Fruit fly (Drosophila melanogaster) whole organism, embryonic: ENCODE results near the gene Unc-115a.

Source experiments
- Ada2b ChIP-seq: fragments of 200-800 bp; sonication (Bioruptor generic); IDR thresholded peaks from 2 replicates; pipeline ENCODE4 v1.3.6; 2022; ENCODE audit warnings: missing biosample characterization, missing genetic modification characterization
- B-H1 ChIP-seq: fragments of 200-800 bp; sonication (Bioruptor generic); IDR thresholded peaks from 3 replicates; pipeline ENCODE4 v1.3.6; 2022; ENCODE audit warnings: missing biosample characterization, missing genetic modification characterization
- B-H2 ChIP-seq: fragments of 200-800 bp; sonication (Bioruptor generic); optimal IDR thresholded peaks from 2 replicates; lab custom pipeline; 2018; ENCODE audit warnings: missing biosample characterization, mild to moderate bottlenecking, missing genetic modification characterization
- CG10565 ChIP-seq: fragments of 200-800 bp; sonication (Bioruptor generic); optimal IDR thresholded peaks from 3 replicates; lab custom pipeline; 2016; ENCODE audit warnings: missing biosample characterization, mild to moderate bottlenecking, missing genetic modification characterization
- CG13296 ChIP-seq: fragments of 200-800 bp; sonication (Bioruptor generic); optimal IDR thresholded peaks from 3 replicates; lab custom pipeline; 2018; ENCODE audit warnings: missing biosample characterization, mild to moderate bottlenecking, missing genetic modification characterization
- CG15479 ChIP-seq: fragments of 200-800 bp; sonication (Bioruptor generic); optimal IDR thresholded peaks from 3 replicates; lab custom pipeline; 2019; ENCODE audit warnings: missing biosample characterization, mild to moderate bottlenecking, missing genetic modification characterization, moderate library complexity
- CG15514 ChIP-seq: fragments of 200-800 bp; sonication (Bioruptor generic); optimal IDR thresholded peaks from 3 replicates; lab custom pipeline; 2017; ENCODE audit warnings: missing biosample characterization, missing genetic modification characterization, mild to moderate bottlenecking, moderate library complexity, missing genetic modification reagents
- CG18262 ChIP-seq: fragments of 200-800 bp; optimal IDR thresholded peaks from 3 replicates; lab custom pipeline; 2019; ENCODE audit warnings: missing biosample characterization, mild to moderate bottlenecking, missing genetic modification characterization, moderate library complexity
- CG2116 ChIP-seq: fragments of 200-800 bp; sonication (Bioruptor generic); optimal IDR thresholded peaks from 3 replicates; lab custom pipeline; 2018; ENCODE audit warnings: missing biosample characterization, mild to moderate bottlenecking, missing genetic modification characterization
- CG2129 ChIP-seq: fragments of 200-800 bp; sonication (Bioruptor generic); IDR thresholded peaks from 2 replicates; pipeline ENCODE4 v1.3.6; 2022; ENCODE audit warnings: missing biosample characterization, missing genetic modification characterization; ENCODE audit not compliant: partially characterized antibody
- CG2889 ChIP-seq: fragments of 200-800 bp; sonication (Bioruptor generic); IDR thresholded peaks from 3 replicates; pipeline ENCODE4 v1.3.6; 2022; ENCODE audit warnings: missing biosample characterization, missing genetic modification characterization
- CG30020 ChIP-seq: fragments of 200-800 bp; optimal IDR thresholded peaks from 2 replicates; lab custom pipeline; 2019; ENCODE audit warnings: missing biosample characterization, mild to moderate bottlenecking, missing genetic modification characterization, moderate library complexity
- CG31365 ChIP-seq: fragments of 200-800 bp; sonication (Bioruptor generic); optimal IDR thresholded peaks from 2 replicates; lab custom pipeline; 2018; ENCODE audit warnings: missing biosample characterization, mild to moderate bottlenecking, missing genetic modification characterization
- CG32772 ChIP-seq: fragments of 200-800 bp; sonication (Bioruptor generic); IDR thresholded peaks from 2 replicates; pipeline ENCODE4 v1.3.6; 2022; ENCODE audit warnings: missing biosample characterization, missing genetic modification characterization
- CG3995 ChIP-seq: fragments of 200-800 bp; sonication (Bioruptor generic); optimal IDR thresholded peaks from 3 replicates; lab custom pipeline; 2016; ENCODE audit warnings: missing biosample characterization, missing genetic modification characterization
- CG6791 ChIP-seq: fragments of 200-800 bp; sonication (Bioruptor generic); IDR thresholded peaks from 3 replicates; pipeline ENCODE4 v1.3.6; 2022; ENCODE audit warnings: missing biosample characterization, missing genetic modification characterization; ENCODE audit not compliant: partially characterized antibody
- CG8290 ChIP-seq, 3 experiments: fragments of 200-800 bp; sonication (Bioruptor generic); optimal IDR thresholded peaks; 2 replicates each; lab custom pipeline; 2016 to 2019; ENCODE audit warnings: missing biosample characterization in 3 of 3, missing genetic modification characterization in 3 of 3, mild to moderate bottlenecking in 2 of 3, moderate library complexity in 1 of 3
- CG8765 ChIP-seq: fragments of 200-800 bp; sonication (Bioruptor generic); IDR thresholded peaks from 2 replicates; pipeline ENCODE4 v1.3.6; 2022; ENCODE audit warnings: missing biosample characterization, missing genetic modification characterization
- CG9932 ChIP-seq: fragments of 200-800 bp; sonication (Bioruptor generic); IDR thresholded peaks from 2 replicates; pipeline ENCODE4 v1.3.6; 2022; ENCODE audit warnings: missing biosample characterization, missing genetic modification characterization
- Dek ChIP-seq: fragments of 200-800 bp; sonication (Bioruptor generic); optimal IDR thresholded peaks from 3 replicates; lab custom pipeline; 2019; ENCODE audit warnings: missing biosample characterization, mild to moderate bottlenecking, missing genetic modification characterization, moderate library complexity
- Dp ChIP-seq: fragments of 200-800 bp; sonication (Bioruptor generic); optimal IDR thresholded peaks from 2 replicates; lab custom pipeline; 2018; ENCODE audit warnings: missing biosample characterization, mild to moderate bottlenecking, missing genetic modification characterization, moderate library complexity
- Elba2 ChIP-seq: fragments of 200-800 bp; sonication (Bioruptor generic); optimal IDR thresholded peaks from 3 replicates; lab custom pipeline; 2016; ENCODE audit warnings: missing biosample characterization, missing genetic modification characterization
- Ets65A ChIP-seq: fragments of 200-800 bp; sonication (Bioruptor generic); peaks from one replicate; lab custom pipeline; 2016; ENCODE audit warnings: missing biosample characterization, missing genetic modification characterization
- Lim3 ChIP-seq: fragments of 200-800 bp; sonication (Bioruptor generic); IDR thresholded peaks from 2 replicates; pipeline ENCODE4 v1.3.6; 2022; ENCODE audit warnings: missing biosample characterization, missing genetic modification characterization
- Max ChIP-seq: fragments of 200-800 bp; sonication (Bioruptor generic); optimal IDR thresholded peaks from 2 replicates; lab custom pipeline; 2016; ENCODE audit warnings: missing biosample characterization, mild to moderate bottlenecking, missing genetic modification characterization
- Nf-YC ChIP-seq: fragments of 200-800 bp; optimal IDR thresholded peaks from 3 replicates; lab custom pipeline; 2019; ENCODE audit warnings: missing biosample characterization, mild to moderate bottlenecking, missing genetic modification characterization, moderate library complexity
- Ravus ChIP-seq: fragments of 200-800 bp; sonication (Bioruptor generic); IDR thresholded peaks from 2 replicates; pipeline ENCODE4 v1.3.6; 2022; ENCODE audit warnings: missing biosample characterization, missing genetic modification characterization
- Sox102F ChIP-seq: fragments of 200-800 bp; sonication (Bioruptor generic); optimal IDR thresholded peaks from 2 replicates; lab custom pipeline; 2018; ENCODE audit warnings: missing biosample characterization, mild to moderate bottlenecking, missing genetic modification characterization, moderate library complexity
- Spps ChIP-seq: fragments of 200-800 bp; sonication (Bioruptor generic); optimal IDR thresholded peaks from 2 replicates; lab custom pipeline; 2018; ENCODE audit warnings: missing biosample characterization, mild to moderate bottlenecking, missing genetic modification characterization
- Sry-δ ChIP-seq: fragments of 200-800 bp; sonication (Bioruptor generic); optimal IDR thresholded peaks from 2 replicates; lab custom pipeline; 2016; ENCODE audit warnings: missing biosample characterization, missing genetic modification characterization
- gfzf ChIP-seq: fragments of 200-800 bp; sonication (Bioruptor generic); optimal IDR thresholded peaks from 2 replicates; lab custom pipeline; 2016; ENCODE audit warnings: missing biosample characterization, mild to moderate bottlenecking, missing genetic modification characterization, moderate library complexity
- her ChIP-seq: fragments of 200-800 bp; sonication (Bioruptor generic); optimal IDR thresholded peaks from 2 replicates; lab custom pipeline; 2016; ENCODE audit warnings: missing biosample characterization, missing genetic modification characterization
- hkb ChIP-seq, 2 experiments: fragments of 200-800 bp in 1 of 2; fragments of >200 bp in 1 of 2; sonication (Bioruptor generic) in 1 of 2; IDR thresholded peaks in 1 of 2; optimal IDR thresholded peaks in 1 of 2; 2 replicates each; pipeline versions ENCODE4 v1.3.6 to Lab custom; 2017 to 2022; ENCODE audit warnings: missing biosample characterization in 1 of 2, missing genetic modification characterization in 1 of 2
- hth ChIP-seq: fragments of >200 bp; optimal IDR thresholded peaks from 2 replicates; lab custom pipeline; 2017; ENCODE audit warnings: inconsistent platforms
- mirr ChIP-seq: fragments of 200-800 bp; sonication (Bioruptor generic); optimal IDR thresholded peaks from 3 replicates; lab custom pipeline; 2018; ENCODE audit warnings: missing biosample characterization, mild to moderate bottlenecking, missing genetic modification characterization
- phol ChIP-seq: fragments of 200-800 bp; sonication (Bioruptor generic); optimal IDR thresholded peaks from 3 replicates; lab custom pipeline; 2018; ENCODE audit warnings: missing biosample characterization, mild to moderate bottlenecking, missing genetic modification characterization, moderate library complexity
- sc ChIP-seq, 3 experiments: fragments of >200 bp in 2 of 3; fragments of 200-800 bp in 1 of 3; sonication (Bioruptor generic) in 1 of 3; optimal IDR thresholded peaks; 2 replicates in 2 of 3; 3 replicates in 1 of 3; lab custom pipeline; 2017; ENCODE audit warnings: mild to moderate bottlenecking in 1 of 3, missing biosample characterization in 1 of 3, missing genetic modification characterization in 1 of 3, missing genetic modification reagents in 1 of 3
- zen2 ChIP-seq: fragments of 200-800 bp; sonication (Bioruptor generic); IDR thresholded peaks from 3 replicates; pipeline ENCODE4 v1.3.6; 2022; ENCODE audit warnings: missing biosample characterization, missing genetic modification characterization; ENCODE audit not compliant: partially characterized antibody

Gene Unc-115a

DNA sequence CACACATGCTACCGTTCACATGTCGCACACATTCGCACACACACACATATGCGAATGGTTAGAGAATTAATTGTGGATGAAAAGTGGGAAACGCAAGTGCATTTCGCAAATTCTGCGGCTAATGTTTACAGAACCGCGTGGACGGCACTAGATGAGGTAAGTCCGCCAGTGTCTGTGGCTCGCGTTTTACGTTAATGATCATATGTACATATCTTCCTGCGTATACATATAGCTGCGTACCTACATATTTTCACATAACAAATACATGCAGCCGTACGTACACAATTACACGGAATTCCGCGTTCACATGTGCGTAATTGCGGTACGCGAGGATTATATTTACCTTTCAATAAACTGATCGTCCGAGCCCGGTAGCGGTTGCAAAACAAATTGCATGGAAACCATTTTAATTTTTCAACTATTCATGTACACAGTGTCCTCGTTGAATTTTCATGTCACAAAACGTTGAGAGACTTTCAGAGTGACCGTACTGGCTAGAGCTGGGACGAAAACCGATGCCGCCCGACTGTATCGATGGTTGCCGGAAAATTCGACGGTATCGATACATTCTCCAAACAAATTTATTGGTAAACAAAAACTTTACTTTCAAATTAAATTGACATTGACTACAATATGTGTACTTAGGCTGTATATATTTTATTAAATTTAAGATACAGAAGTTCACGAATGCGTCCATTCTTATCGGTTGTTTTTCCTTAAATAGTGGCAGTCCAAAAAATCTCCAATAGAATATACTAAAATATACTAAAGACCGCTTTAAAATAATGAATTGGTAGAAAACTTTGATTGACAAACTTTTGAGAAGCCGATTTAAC is 20.1 kb upstream of the Unc-115a start, which contains the start of gene hyd (continued):
- no peak for TF ChIP-seq CG31365
- no peak for TF ChIP-seq sc (optimal IDR thresholded peaks at IDR 0.05; lab: Kevin White, UChicago)
- TF ChIP-seq sc (GFP tag; optimal IDR thresholded peaks at IDR 0.05; lab: Kevin White, UChicago): no peak
- no peak for TF ChIP-seq B-H2 (GFP tag; lab: Kevin White, UChicago)
- no peak for TF ChIP-seq CG32772
- TF ChIP-seq CG15514: no peak
- no peak for TF ChIP-seq B-H1 (GFP tag; lab: Robert Waterston, UW)
- TF ChIP-seq Sox102F (GFP tag; lab: Kevin White, UChicago): no peak
- TF ChIP-seq hkb (optimal IDR thresholded peaks at IDR 0.05; lab: Kevin White, UChicago): no peak
- TF ChIP-seq hkb (GFP tag; IDR thresholded peaks at IDR 0.05; lab: Robert Waterston, UW): peak; percentile 6; the same call in 1 of the 2 replicates
- TF ChIP-seq CG10565: no peak
- peak; percentile 66 for TF ChIP-seq zen2 (GFP tag; lab: Robert Waterston, UW)
- no peak for TF ChIP-seq Ada2b (GFP tag; lab: Robert Waterston, UW)
- no peak for TF ChIP-seq mirr (GFP tag; lab: Kevin White, UChicago)
- peak; percentile 77 for TF ChIP-seq CG2129 (GFP tag; lab: Robert Waterston, UW)
- peak; percentile 88 for TF ChIP-seq CG6791 (GFP tag; lab: Robert Waterston, UW)
- no peak for TF ChIP-seq Dek (tag; lab: Kevin White, UChicago)
- TF ChIP-seq Max (GFP tag; lab: Kevin White, UChicago): no peak
- no peak for TF ChIP-seq Elba2 (GFP tag; lab: Kevin White, UChicago)
- TF ChIP-seq Ets65A (GFP tag; lab: Kevin White, UChicago): no peak
- no peak for TF ChIP-seq CG18262
- peak; percentile 56 for TF ChIP-seq CG15479
- TF ChIP-seq CG8290 (GFP tag; optimal IDR thresholded peaks at IDR 0.05; lab: Kevin White, UChicago): no peak
- TF ChIP-seq CG8290 (tag; optimal IDR thresholded peaks at IDR 0.05; lab: Kevin White, UChicago): no peak
- TF ChIP-seq Dp (GFP tag; lab: Kevin White, UChicago): peak; percentile 57
- TF ChIP-seq Lim3: no peak
- TF ChIP-seq Nf-YC (tag; lab: Kevin White, UChicago): no peak
- no peak for TF ChIP-seq CG13296 (GFP tag; lab: Kevin White, UChicago)
- no peak for TF ChIP-seq Ravus (GFP tag; lab: Robert Waterston, UW)
- TF ChIP-seq CG3995 (GFP tag; lab: Kevin White, UChicago): peak; percentile 45
- no peak for TF ChIP-seq Spps (tag; lab: Kevin White, UChicago)
- TF ChIP-seq CG2889 (GFP tag; lab: Robert Waterston, UW): no peak
- no peak for TF ChIP-seq her (GFP tag; lab: Kevin White, UChicago)
- peak; percentile 91 for TF ChIP-seq Sry-δ (GFP tag; lab: Kevin White, UChicago)
- peak; percentile 61 for TF ChIP-seq gfzf (GFP tag; lab: Kevin White, UChicago)
- peak; percentile 80 for TF ChIP-seq CG2116 (GFP tag; lab: Kevin White, UChicago)
- TF ChIP-seq CG9932 (GFP tag; lab: Robert Waterston, UW): peak; percentile 45
- no peak for TF ChIP-seq hth (lab: Kevin White, UChicago)
- TF ChIP-seq phol (tag; lab: Kevin White, UChicago): peak; percentile 42
- no peak for TF ChIP-seq CG8765 (GFP tag; lab: Robert Waterston, UW)
- TF ChIP-seq CG30020 (tag; lab: Kevin White, UChicago): peak; percentile 51
